Worm (Caenorhabditis elegans) whole organism, young adult: ENCODE results near the gene Y69E1A.8.

Experiments
- B0019.2 ChIP-seq: fragments of 200-800 bp; sonication (Bioruptor generic); conservative IDR thresholded peaks from 2 replicates; pipeline ENCODE4 v1.3.6; 2022; ENCODE audit warnings: missing genetic modification reagents, missing genetic modification characterization, missing compliant biosample characterization
- D2030.7 ChIP-seq: fragments of 200-800 bp; sonication (Bioruptor generic); IDR thresholded peaks from 2 replicates; pipeline ENCODE4 v1.3.6; 2022; ENCODE audit warnings: missing genetic modification reagents, missing genetic modification characterization, missing compliant biosample characterization
- F10E7.11 ChIP-seq: sonication (generic microtip); optimal IDR thresholded peaks from 2 replicates; lab custom pipeline; 2017; ENCODE audit warnings: mild to moderate bottlenecking, missing genetic modification characterization, moderate library complexity, missing compliant biosample characterization
- F22D6.2 ChIP-seq: sonication (generic microtip); optimal IDR thresholded peaks from 2 replicates; lab custom pipeline; 2016; ENCODE audit warnings: mild to moderate bottlenecking, missing genetic modification characterization, missing compliant biosample characterization
- F33H1.4 ChIP-seq: fragments of 200-800 bp; sonication (Bioruptor generic); IDR thresholded peaks from 2 replicates; pipeline ENCODE4 v1.3.6; 2022; ENCODE audit warnings: missing genetic modification reagents, missing genetic modification characterization, missing compliant biosample characterization
- F37B4.10 ChIP-seq: fragments of 200-800 bp; sonication (Bioruptor generic); IDR thresholded peaks from 2 replicates; pipeline ENCODE4 v1.3.6; 2022; ENCODE audit warnings: missing genetic modification characterization, missing compliant biosample characterization
- F49E8.2 ChIP-seq: sonication (generic microtip); optimal IDR thresholded peaks from 3 replicates; lab custom pipeline; 2017; ENCODE audit warnings: missing genetic modification characterization, mild to moderate bottlenecking, missing compliant biosample characterization, antibody characterized with exemption, moderate library complexity; ENCODE audit not compliant: insufficient read depth
- F52B5.7 ChIP-seq: sonication (generic microtip); optimal IDR thresholded peaks from 2 replicates; lab custom pipeline; 2016; ENCODE audit warnings: mild to moderate bottlenecking, missing genetic modification characterization, missing compliant biosample characterization
- F55B11.4 ChIP-seq: sonication (generic microtip); optimal IDR thresholded peaks from 2 replicates; lab custom pipeline; 2016; ENCODE audit warnings: missing compliant biosample characterization, missing genetic modification characterization, borderline replicate concordance; ENCODE audit not compliant: insufficient read depth
- F57C9.4 ChIP-seq: sonication (generic microtip); optimal IDR thresholded peaks from 2 replicates; lab custom pipeline; 2017; ENCODE audit warnings: mild to moderate bottlenecking, missing genetic modification characterization, missing compliant biosample characterization
- K11D2.4 ChIP-seq: fragments of 200-800 bp; sonication (Bioruptor generic); IDR thresholded peaks from 2 replicates; pipeline ENCODE4 v1.3.6; 2022; ENCODE audit warnings: missing genetic modification reagents, missing genetic modification characterization, missing compliant biosample characterization
- K12H6.12 ChIP-seq: fragments of 200-800 bp; sonication (Bioruptor generic); optimal IDR thresholded peaks from 2 replicates; lab custom pipeline; 2018; ENCODE audit warnings: mild to moderate bottlenecking, missing genetic modification characterization, missing compliant biosample characterization
- T26A5.8 ChIP-seq: sonication (generic microtip); optimal IDR thresholded peaks from 2 replicates; lab custom pipeline; 2016; ENCODE audit warnings: missing genetic modification characterization, missing compliant biosample characterization
- Y53F4B.3 ChIP-seq: fragments of 200-800 bp; sonication (Bioruptor generic); IDR thresholded peaks from 2 replicates; pipeline ENCODE4 v1.3.6; 2022; ENCODE audit warnings: missing genetic modification reagents, missing genetic modification characterization, missing compliant biosample characterization
- akir-1 ChIP-seq: fragments of 200-800 bp; sonication (Bioruptor generic); optimal IDR thresholded peaks from 2 replicates; lab custom pipeline; 2018; ENCODE audit warnings: mild to moderate bottlenecking, missing genetic modification characterization, moderate library complexity, missing compliant biosample characterization
- atf-7 ChIP-seq: sonication (generic microtip); optimal IDR thresholded peaks from 2 replicates; lab custom pipeline; 2017; ENCODE audit warnings: mild to moderate bottlenecking, missing genetic modification characterization, missing compliant biosample characterization
- athp-1 ChIP-seq: sonication (generic microtip); optimal IDR thresholded peaks from 2 replicates; lab custom pipeline; 2017; ENCODE audit warnings: mild to moderate bottlenecking, missing genetic modification characterization, missing compliant biosample characterization
- attf-3 ChIP-seq: fragments of 200-800 bp; sonication (Bioruptor generic); conservative IDR thresholded peaks from 2 replicates; pipeline ENCODE4 v1.3.6; 2022; ENCODE audit warnings: missing genetic modification reagents, missing genetic modification characterization, missing compliant biosample characterization
- bed-2 ChIP-seq: fragments of 200-800 bp; sonication (Bioruptor generic); IDR thresholded peaks from 2 replicates; pipeline ENCODE4 v1.3.6; 2022; ENCODE audit warnings: missing genetic modification reagents, missing genetic modification characterization, missing compliant biosample characterization
- cebp-1 ChIP-seq, 2 experiments: fragments of 200-800 bp in 1 of 2; sonication (Bioruptor generic) in 1 of 2; sonication (generic microtip) in 1 of 2; IDR thresholded peaks in 1 of 2; optimal IDR thresholded peaks in 1 of 2; 2 replicates each; pipeline versions ENCODE4 v1.3.6 to Lab custom; 2017 to 2022; ENCODE audit warnings: missing compliant biosample characterization in 2 of 2, missing genetic modification characterization in 2 of 2, mild to moderate bottlenecking in 1 of 2, missing genetic modification reagents in 1 of 2, moderate library complexity in 1 of 2
- cebp-2 ChIP-seq: fragments of 200-800 bp; sonication (Bioruptor generic); IDR thresholded peaks from 2 replicates; pipeline ENCODE4 v1.3.6; 2022; ENCODE audit warnings: missing genetic modification characterization, missing compliant biosample characterization
- ceh-91 ChIP-seq: fragments of 200-800 bp; sonication (Bioruptor generic); IDR thresholded peaks from 2 replicates; pipeline ENCODE4 v1.3.6; 2022; ENCODE audit warnings: missing genetic modification reagents, missing genetic modification characterization, missing compliant biosample characterization
- die-1 ChIP-seq: sonication (generic microtip); optimal IDR thresholded peaks from 2 replicates; lab custom pipeline; 2016; ENCODE audit warnings: missing genotype, mild to moderate bottlenecking, missing genetic modification characterization, missing compliant biosample characterization
- dpff-1 ChIP-seq: sonication (generic microtip); optimal IDR thresholded peaks from 2 replicates; lab custom pipeline; 2017; ENCODE audit warnings: mild to moderate bottlenecking, missing genetic modification characterization, missing compliant biosample characterization
- dpl-1 ChIP-seq: fragments of 150-350 bp; optimal IDR thresholded peaks from 2 replicates; lab custom pipeline; 2014; ENCODE audit warnings: missing biosample characterization, missing genetic modification reagents, missing genetic modification characterization
- efl-1 ChIP-seq: fragments of 150-350 bp; optimal IDR thresholded peaks from 2 replicates; lab custom pipeline; 2014; ENCODE audit warnings: missing biosample characterization, missing genetic modification reagents, missing genetic modification characterization
- ets-4 ChIP-seq: fragments of 200-800 bp; sonication (Bioruptor generic); optimal IDR thresholded peaks from 2 replicates; lab custom pipeline; 2018; ENCODE audit warnings: mild to moderate bottlenecking, missing genetic modification characterization, missing compliant biosample characterization
- hlh-12 ChIP-seq: sonication (generic microtip); optimal IDR thresholded peaks from 2 replicates; lab custom pipeline; 2016; ENCODE audit warnings: missing genetic modification characterization, missing compliant biosample characterization
- hmg-20 ChIP-seq: fragments of 200-800 bp; sonication (Bioruptor generic); IDR thresholded peaks from 2 replicates; pipeline ENCODE4 v1.3.6; 2022; ENCODE audit warnings: missing genetic modification reagents, missing genetic modification characterization, missing compliant biosample characterization
- let-607 ChIP-seq, 2 experiments: fragments of 200-800 bp in 1 of 2; sonication (Bioruptor generic) in 1 of 2; sonication (generic microtip) in 1 of 2; optimal IDR thresholded peaks; 2 replicates each; lab custom pipeline; 2016 to 2018; ENCODE audit warnings: mild to moderate bottlenecking in 2 of 2, missing compliant biosample characterization in 2 of 2, missing genetic modification characterization in 2 of 2, moderate library complexity in 2 of 2, missing genotype in 1 of 2
- lin-26 ChIP-seq: fragments of 200-800 bp; sonication (Bioruptor generic); IDR thresholded peaks from 2 replicates; pipeline ENCODE4 v1.3.6; 2022; ENCODE audit warnings: missing genetic modification reagents, missing genetic modification characterization, missing compliant biosample characterization
- lsl-1 ChIP-seq: fragments of 200-800 bp; sonication (Bioruptor generic); optimal IDR thresholded peaks from 2 replicates; lab custom pipeline; 2018; ENCODE audit warnings: mild to moderate bottlenecking, missing genetic modification characterization, moderate library complexity, missing compliant biosample characterization
- lsy-27 ChIP-seq: sonication (generic microtip); optimal IDR thresholded peaks from 2 replicates; lab custom pipeline; 2017; ENCODE audit warnings: missing genetic modification characterization, mild to moderate bottlenecking, missing compliant biosample characterization, antibody characterized with exemption, missing genotype, borderline replicate concordance; ENCODE audit not compliant: insufficient read depth
- mel-28 ChIP-seq: sonication (generic microtip); optimal IDR thresholded peaks from 2 replicates; lab custom pipeline; 2016; ENCODE audit warnings: borderline replicate concordance, mild to moderate bottlenecking, missing genetic modification characterization, missing compliant biosample characterization
- nfya-1 ChIP-seq: sonication (generic microtip); optimal IDR thresholded peaks from 2 replicates; lab custom pipeline; 2017; ENCODE audit warnings: antibody characterized with exemption, missing compliant biosample characterization, missing genetic modification characterization, borderline replicate concordance; ENCODE audit not compliant: insufficient read depth
- pha-4 ChIP-seq: fragments of 150-350 bp; sonication (generic microtip); optimal IDR thresholded peaks from 2 replicates; lab custom pipeline; 2014; ENCODE audit warnings: missing biosample characterization, missing genetic modification reagents, missing genetic modification characterization
- rec-8 ChIP-seq, 2 experiments: sonication (generic microtip); optimal IDR thresholded peaks; 2 replicates each; lab custom pipeline; 2016; ENCODE audit warnings: mild to moderate bottlenecking in 2 of 2, missing genetic modification characterization in 2 of 2, missing genetic modification reagents in 2 of 2, missing genotype in 2 of 2, missing biosample characterization in 1 of 2, missing compliant biosample characterization in 1 of 2, moderate library complexity in 1 of 2
- sea-2 ChIP-seq: fragments of 200-800 bp; sonication (Bioruptor generic); IDR thresholded peaks from 2 replicates; pipeline ENCODE4 v1.3.6; 2022; ENCODE audit warnings: missing genetic modification characterization, missing compliant biosample characterization
- snpc-1.3 ChIP-seq: sonication (generic microtip); optimal IDR thresholded peaks from 2 replicates; lab custom pipeline; 2017; ENCODE audit warnings: missing genetic modification characterization, mild to moderate bottlenecking, missing compliant biosample characterization, antibody characterized with exemption, moderate library complexity, missing genotype, missing genetic modification reagents; ENCODE audit not compliant: insufficient read depth
- snpc-4 ChIP-seq, 5 experiments: fragments of 150-350 bp in 1 of 5; sonication (generic microtip) in 4 of 5; optimal IDR thresholded peaks; 2 replicates each; lab custom pipeline; 2014 to 2018; ENCODE audit warnings: missing genetic modification characterization in 5 of 5, missing biosample characterization in 3 of 5, antibody characterized with exemption in 2 of 5, mild to moderate bottlenecking in 2 of 5, missing compliant biosample characterization in 2 of 5, missing genotype in 2 of 5, moderate library complexity in 2 of 5, missing genetic modification reagents in 1 of 5
- tbp1 ChIP-seq: fragments of 200-800 bp; sonication (Bioruptor generic); optimal IDR thresholded peaks from 2 replicates; lab custom pipeline; 2018; ENCODE audit warnings: mild to moderate bottlenecking, missing genetic modification characterization, missing compliant biosample characterization
- tbx-9 ChIP-seq: sonication (generic microtip); optimal IDR thresholded peaks from 2 replicates; lab custom pipeline; 2016; ENCODE audit warnings: borderline replicate concordance, missing genetic modification characterization, inconsistent platforms, missing compliant biosample characterization
- tlf-1 ChIP-seq: fragments of 200-800 bp; sonication (Bioruptor generic); optimal IDR thresholded peaks from 2 replicates; lab custom pipeline; 2018; ENCODE audit warnings: mild to moderate bottlenecking, missing genetic modification characterization, missing compliant biosample characterization
- unc-62 ChIP-seq: fragments of 150-350 bp; optimal IDR thresholded peaks from 2 replicates; lab custom pipeline; 2014; ENCODE audit warnings: missing biosample characterization, missing genetic modification reagents, missing genetic modification characterization
- zfh-2 ChIP-seq: fragments of 200-800 bp; sonication (Bioruptor generic); conservative IDR thresholded peaks from 2 replicates; pipeline ENCODE4 v1.3.6; 2022; ENCODE audit warnings: missing genetic modification reagents, missing genetic modification characterization, missing compliant biosample characterization
- ztf-25 ChIP-seq: fragments of 200-800 bp; sonication (Bioruptor generic); IDR thresholded peaks from 2 replicates; pipeline ENCODE4 v1.3.6; 2022; ENCODE audit warnings: missing genetic modification reagents, missing genetic modification characterization, missing compliant biosample characterization
- ztf-26 ChIP-seq: sonication (generic microtip); optimal IDR thresholded peaks from 2 replicates; lab custom pipeline; 2017; ENCODE audit warnings: missing genetic modification characterization, missing compliant biosample characterization

The Y69E1A.8 gene

DNA sequence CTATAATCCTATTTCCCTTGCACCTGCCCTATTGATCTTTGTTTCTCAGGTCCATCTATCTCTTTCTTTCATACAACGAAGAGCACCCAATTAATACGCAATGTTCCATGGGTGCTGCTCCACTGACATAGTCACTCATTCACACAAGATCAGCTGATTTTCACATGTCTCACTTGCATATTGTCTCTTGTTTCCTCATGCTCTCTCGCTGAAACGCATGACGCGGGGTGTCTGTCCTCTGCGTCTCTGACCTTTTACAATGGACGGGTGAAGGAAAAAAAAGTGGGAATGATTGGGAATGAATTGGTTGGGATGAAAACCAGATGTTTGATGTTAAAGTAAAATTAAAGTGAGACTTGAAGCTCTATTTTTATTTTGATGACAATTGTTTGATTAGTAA is 31.1 kb upstream of the Y69E1A.8 start (continued):
- no peak for TF ChIP-seq dpff-1 (tag; lab: Kevin White, UChicago)
- TF ChIP-seq efl-1 (GFP tag; lab: Kevin White, UChicago) = no peak
- no peak for TF ChIP-seq dpl-1
- no peak for TF ChIP-seq F49E8.2
- TF ChIP-seq die-1 (tag; lab: Kevin White, UChicago) = peak; percentile 46
- TF ChIP-seq hmg-20 (GFP tag; lab: Robert Waterston, UW) = no peak
- TF ChIP-seq pha-4 = no peak
- peak; percentile 54 for TF ChIP-seq tbp1 (GFP tag; lab: Kevin White, UChicago)
- no peak for TF ChIP-seq mel-28
- no peak for TF ChIP-seq T26A5.8 (tag; lab: Kevin White, UChicago)
- no peak for TF ChIP-seq F33H1.4 (GFP tag; lab: Robert Waterston, UW)
- TF ChIP-seq B0019.2 (GFP tag; lab: Robert Waterston, UW) = no peak
- no peak for TF ChIP-seq F57C9.4 (tag; lab: Kevin White, UChicago)
- TF ChIP-seq let-607 (tag; optimal IDR thresholded peaks at IDR 0.05; lab: Kevin White, UChicago) = peak in 1 of 2 experiments; percentile 14
- TF ChIP-seq F52B5.7 (tag; lab: Kevin White, UChicago) = peak; percentile 73
- TF ChIP-seq cebp-1 (GFP tag; IDR thresholded peaks at IDR 0.05; lab: Robert Waterston, UW) = peak; percentile 45
- TF ChIP-seq cebp-1 (tag; optimal IDR thresholded peaks at IDR 0.05; lab: Kevin White, UChicago) = peak; percentile 85
- no peak for TF ChIP-seq Y53F4B.3 (GFP tag; lab: Robert Waterston, UW)
- TF ChIP-seq atf-7 = peak; percentile 74
- TF ChIP-seq lin-26 (GFP tag; lab: Robert Waterston, UW) = 0 out of 2 replicates have a peak, but pooled peaks have one; percentile 65
- TF ChIP-seq tbx-9 (tag; lab: Kevin White, UChicago) = no peak
- no peak for TF ChIP-seq hlh-12 (tag; lab: Kevin White, UChicago)
- TF ChIP-seq attf-3 = no peak
- peak; percentile 18 for TF ChIP-seq F22D6.2 (tag; lab: Kevin White, UChicago)
- TF ChIP-seq ets-4 (GFP tag; lab: Kevin White, UChicago) = no peak
- no peak for TF ChIP-seq cebp-2 (GFP tag; lab: Robert Waterston, UW)
- peak; percentile 11 for TF ChIP-seq F10E7.11 (tag; lab: Kevin White, UChicago)
- no peak for TF ChIP-seq sea-2 (GFP tag; lab: Robert Waterston, UW)
- peak; percentile 71 for TF ChIP-seq K12H6.12 (tag; lab: Kevin White, UChicago)
- peak; percentile 78 for TF ChIP-seq tlf-1 (GFP tag; lab: Kevin White, UChicago)
- TF ChIP-seq ztf-25 (GFP tag; lab: Robert Waterston, UW) = no peak
- no peak for TF ChIP-seq snpc-4 (GFP tag; optimal IDR thresholded peaks at IDR 0.05; lab: Kevin White, UChicago)
- TF ChIP-seq snpc-4 (tag; optimal IDR thresholded peaks at IDR 0.05; lab: Kevin White, UChicago) = peak in 1 of 4 experiments; percentile 10
- TF ChIP-seq snpc-1.3 (tag; lab: Kevin White, UChicago) = no peak
- TF ChIP-seq bed-2 = no peak
- no peak for TF ChIP-seq D2030.7 (GFP tag; lab: Robert Waterston, UW)
- TF ChIP-seq rec-8 (tag; optimal IDR thresholded peaks at IDR 0.05; lab: Kevin White, UChicago) = no peak
- peak; percentile 31 for TF ChIP-seq ztf-26 (tag; lab: Kevin White, UChicago)
- peak; percentile 73 for TF ChIP-seq unc-62 (GFP tag; lab: Kevin White, UChicago)
- TF ChIP-seq F55B11.4 (tag; lab: Kevin White, UChicago) = no peak
- no peak for TF ChIP-seq lsl-1 (GFP tag; lab: Kevin White, UChicago)
- no peak for TF ChIP-seq ceh-91 (GFP tag; lab: Robert Waterston, UW)
- TF ChIP-seq lsy-27 = no peak
- peak; percentile 88 for TF ChIP-seq K11D2.4
- no peak for TF ChIP-seq F37B4.10 (GFP tag; lab: Robert Waterston, UW)
- TF ChIP-seq nfya-1 = no peak
- TF ChIP-seq zfh-2 (GFP tag; lab: Robert Waterston, UW) = peak; percentile 58
- TF ChIP-seq athp-1 (tag; lab: Kevin White, UChicago) = no peak
- no peak for TF ChIP-seq akir-1 (GFP tag; lab: Kevin White, UChicago)
